Worm (Caenorhabditis elegans): ENCODE data around the gene wdr-46.

Gene wdr-46

ce11 chrIV:12391003-12391637 is 19.1 kb downstream of the wdr-46 start, which contains the start of the genes rps-23 and dpm-3:
TSS of gene rps-23 (minus strand) at chrIV:12391053.
TSS of gene dpm-3 (plus strand) at chrIV:12391587.
- TF ChIP-seq lin-29 (GFP tag; IDR thresholded peaks at IDR 0.05) (peak; percentile 80), zfp-3 (GFP tag; conservative IDR thresholded peaks at IDR 0.05) (peak; percentile 83), aha-1 (tag) (peak; percentile 97), tag-97 (GFP tag; IDR thresholded peaks at IDR 0.05) (peak; percentile 86; the same call in 1 of the 2 replicates), nhr-76 (tag; optimal IDR thresholded peaks at IDR 0.05) (peak; percentile 29), lin-1 (GFP tag; IDR thresholded peaks at IDR 0.05) (peak; percentile 85), tra-1 (GFP tag; IDR thresholded peaks at IDR 0.05) (peak; percentile 78; the same call in 1 of the 2 replicates), D1046.2 (GFP tag; IDR thresholded peaks at IDR 0.05) (peak; percentile 99), sdz-12 (GFP tag; optimal IDR thresholded peaks at IDR 0.05) (peak; percentile 93), nhr-42 (GFP tag; IDR thresholded peaks at IDR 0.05) (peak; percentile 82), duxl-1 (tag; optimal IDR thresholded peaks at IDR 0.05; ENCODE audit: poor library complexity) (peak; percentile 91), daf-8 (GFP tag; IDR thresholded peaks at IDR 0.05) (no peak), spr-3 (GFP tag; optimal IDR thresholded peaks at IDR 0.05) (peak; percentile 61), daf-12 (tag; optimal IDR thresholded peaks at IDR 0.05) (no peak), lin-39 (tag; optimal IDR thresholded peaks at IDR 0.05) (no peak), ceh-82 (tag; optimal IDR thresholded peaks at IDR 0.05) (no peak), skn-1 (tag; optimal IDR thresholded peaks at IDR 0.05) (no peak), lin-38 (GFP tag; IDR thresholded peaks at IDR 0.05) (peak; percentile 90), zag-1 (tag; optimal IDR thresholded peaks at IDR 0.05) (peak; percentile 67), mxl-3 (GFP tag; optimal IDR thresholded peaks at IDR 0.05) (peak; percentile 87), dve-1 (tag; optimal IDR thresholded peaks at IDR 0.05; ENCODE audit: insufficient read depth) (peak; percentile 94), daf-19 (GFP tag; conservative IDR thresholded peaks at IDR 0.05) (peak; percentile 43; the same call in 1 of the 2 replicates), F44E2.7 (GFP tag; IDR thresholded peaks at IDR 0.05) (no peak; the same call in 1 of the 2 replicates), unc-62 (GFP tag; optimal IDR thresholded peaks at IDR 0.05 in 1 of 2) (peak in 1 of 2 experiments; percentile 87), unc-62 (tag; optimal IDR thresholded peaks at IDR 0.05) (no peak), lir-3 (tag; optimal IDR thresholded peaks at IDR 0.05) (no peak), T26A8.4 (GFP tag; IDR thresholded peaks at IDR 0.05) (peak; percentile 92), hlh-30 (tag; optimal IDR thresholded peaks at IDR 0.05; ENCODE audit: insufficient read depth) (peak; percentile 93), dmd-9 (GFP tag; IDR thresholded peaks at IDR 0.05) (peak; percentile 97), ceh-20 (GFP tag; IDR thresholded peaks at IDR 0.05) (peak; percentile 91), dpl-1 (GFP tag; optimal IDR thresholded peaks at IDR 0.05) (peak; percentile 89), Y48G9A.11 (GFP tag; IDR thresholded peaks at IDR 0.05) (peak; percentile 88), ceh-28 (tag; optimal IDR thresholded peaks at IDR 0.05) (no peak), F49E8.2 (tag; optimal IDR thresholded peaks at IDR 0.05; ENCODE audit: borderline replicate concordance) (peak; percentile 83), fos-1 (tag; optimal IDR thresholded peaks at IDR 0.05) (no peak), nhr-77 (tag; optimal IDR thresholded peaks at IDR 0.05) (peak; percentile 96), egl-43 (GFP tag; IDR thresholded peaks at IDR 0.05) (peak; percentile 62; the same call in 1 of the 2 replicates), pqm-1 (tag; optimal IDR thresholded peaks at IDR 0.05) (peak; percentile 27), zfp-2 (tag; optimal IDR thresholded peaks at IDR 0.05) (peak; percentile 89), nhr-41 (GFP tag; IDR thresholded peaks at IDR 0.05) (no peak), egl-27 (tag; optimal IDR thresholded peaks at IDR 0.05) (no peak), lim-7 (GFP tag; IDR thresholded peaks at IDR 0.05) (peak; percentile 54; the same call in 1 of the 2 replicates), ctbp-1 (GFP tag; IDR thresholded peaks at IDR 0.05) (peak; percentile 58; the same call in 1 of the 2 replicates), gei-8 (GFP tag; optimal IDR thresholded peaks at IDR 0.05) (no peak), attf-4 (tag; optimal IDR thresholded peaks at IDR 0.05) (no peak), arid-1 (GFP tag; conservative IDR thresholded peaks at IDR 0.05) (peak; percentile 92), saeg-2 (GFP tag; IDR thresholded peaks at IDR 0.05) (peak; percentile 59; the same call in 1 of the 2 replicates), ZK337.2 (GFP tag; IDR thresholded peaks at IDR 0.05) (peak; percentile 98), ama-1 (optimal IDR thresholded peaks at IDR 0.05) (peak; percentile 82), ceh-62 (tag; optimal IDR thresholded peaks at IDR 0.05) (no peak), R02D3.7 (tag; optimal IDR thresholded peaks at IDR 0.05) (no peak)
